Worm (Caenorhabditis elegans): ENCODE data around the gene mrpl-21.

The mrpl-21 gene

ce11 chrIII:4204072-4204471 is 39.3 kb downstream of the mrpl-21 start, which contains the start of the genes pelo-1 and R74.7 (continued):
- TF ChIP-seq T26A8.4 (GFP tag; IDR thresholded peaks at IDR 0.05) (no peak), zfp-3 (GFP tag; conservative IDR thresholded peaks at IDR 0.05) (no peak), nhr-11 (tag; optimal IDR thresholded peaks at IDR 0.05) (no peak), sdz-12 (GFP tag; optimal IDR thresholded peaks at IDR 0.05) (no peak), lin-1 (GFP tag; IDR thresholded peaks at IDR 0.05) (no peak), dmd-6 (GFP tag; IDR thresholded peaks at IDR 0.05) (no peak), hlh-30 (tag; optimal IDR thresholded peaks at IDR 0.05; ENCODE audit: insufficient read depth) (no peak), unc-130 (GFP tag; optimal IDR thresholded peaks at IDR 0.05) (no peak), snpc-1.2 (GFP tag; IDR thresholded peaks at IDR 0.05) (no peak), R02D3.7 (tag; optimal IDR thresholded peaks at IDR 0.05) (peak; percentile 69), D1046.2 (GFP tag; IDR thresholded peaks at IDR 0.05) (no peak), mxl-2 (GFP tag; conservative IDR thresholded peaks at IDR 0.05) (no peak), lsy-2 (tag; optimal IDR thresholded peaks at IDR 0.05) (peak in 1 of 2 experiments; percentile 65), lin-15B (tag; optimal IDR thresholded peaks at IDR 0.05) (no peak), ztf-11 (tag; optimal IDR thresholded peaks at IDR 0.05) (no peak), lir-3 (tag; optimal IDR thresholded peaks at IDR 0.05) (no peak), spr-3 (GFP tag; optimal IDR thresholded peaks at IDR 0.05) (no peak), php-3 (GFP tag; IDR thresholded peaks at IDR 0.05) (no peak), dpl-1 (GFP tag; optimal IDR thresholded peaks at IDR 0.05) (no peak), ces-1 (GFP tag; optimal IDR thresholded peaks at IDR 0.05) (no peak), nhr-48 (tag; optimal IDR thresholded peaks at IDR 0.05) (no peak), daf-19 (GFP tag; conservative IDR thresholded peaks at IDR 0.05) (no peak), fkh-10 (GFP tag; optimal IDR thresholded peaks at IDR 0.05) (no peak), hif-1 (tag; optimal IDR thresholded peaks at IDR 0.05) (no peak), Y105C5A.15 (GFP tag; IDR thresholded peaks at IDR 0.05) (no peak), daf-12 (tag; optimal IDR thresholded peaks at IDR 0.05) (no peak), aha-1 (tag) (no peak), snpc-4 (tag; optimal IDR thresholded peaks at IDR 0.05) (no peak), Y75B8A.6 (GFP tag; IDR thresholded peaks at IDR 0.05) (no peak), lin-13 (GFP tag; optimal IDR thresholded peaks at IDR 0.05) (no peak), zfp-2 (tag; optimal IDR thresholded peaks at IDR 0.05) (no peak), nhr-41 (GFP tag; IDR thresholded peaks at IDR 0.05) (no peak), T20F7.1 (GFP tag; optimal IDR thresholded peaks at IDR 0.05) (peak; percentile 95), F49E8.2 (tag; optimal IDR thresholded peaks at IDR 0.05; ENCODE audit: borderline replicate concordance) (no peak), lim-7 (GFP tag; IDR thresholded peaks at IDR 0.05) (no peak), set-16 (GFP tag; IDR thresholded peaks at IDR 0.05) (no peak), ceh-20 (GFP tag; IDR thresholded peaks at IDR 0.05) (no peak)

DNA sequence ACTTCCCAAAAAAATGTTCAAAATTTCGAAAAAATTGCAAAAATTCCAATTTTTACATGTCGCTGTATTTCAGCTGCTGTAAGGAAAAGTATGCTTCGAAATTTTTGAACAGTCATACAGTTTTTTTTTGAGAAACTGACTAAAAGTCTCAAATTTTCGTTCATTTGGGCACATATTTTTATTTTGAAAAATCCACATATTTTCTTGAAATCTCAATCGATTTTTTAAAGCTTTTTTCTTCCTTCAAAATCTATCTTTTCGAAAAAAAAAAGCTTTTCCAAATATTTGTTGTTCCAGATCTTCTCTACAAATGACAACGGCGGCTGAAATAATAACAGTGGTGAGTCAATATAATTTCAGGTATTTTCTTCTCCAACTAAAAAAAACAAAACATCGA is 46.4 kb downstream of the mrpl-21 start, which contains the start of gene asd-1:
Gene asd-1, plus strand, starts transcription at position 298 of the 397 bp plus-strand sequence.
- TF ChIP-seq lir-3 (tag; optimal IDR thresholded peaks at IDR 0.05) = no peak
- TF ChIP-seq ces-1 (GFP tag; optimal IDR thresholded peaks at IDR 0.05) = no peak
- no peak for TF ChIP-seq spr-3 (GFP tag; optimal IDR thresholded peaks at IDR 0.05)
- TF ChIP-seq nhr-28 (tag; optimal IDR thresholded peaks at IDR 0.05) = no peak
- no peak for TF ChIP-seq Y5F2A.4 (GFP tag; optimal IDR thresholded peaks at IDR 0.05)
- TF ChIP-seq mes-2 (tag; optimal IDR thresholded peaks at IDR 0.05; ENCODE audit: poor library complexity, severe bottlenecking) = no peak
- no peak for TF ChIP-seq F10B5.3 (tag; optimal IDR thresholded peaks at IDR 0.05)
- no peak for TF ChIP-seq ZK337.2 (GFP tag; IDR thresholded peaks at IDR 0.05)

Data from whole organism, L4 larva.